Worm (Caenorhabditis elegans) whole organism, L1 larva: Measurements from ENCODE around the gene K09A11.1.
A peak's percentile ranks its signal among the peaks of the same experiment; 100 is the strongest.

Source experiments
- aly-2 ChIP-seq: fragments of 150-350 bp; optimal IDR thresholded peaks from 2 replicates; lab custom pipeline; 2014; ENCODE audit warnings: missing biosample characterization, missing genetic modification characterization
- ama-1 ChIP-seq: fragments of 150-350 bp; optimal IDR thresholded peaks from 2 replicates; lab custom pipeline; 2014
- ceh-82 ChIP-seq, 3 experiments: fragments of 150-350 bp in 1 of 3; sonication (generic microtip) in 2 of 3; optimal IDR thresholded peaks; 2 replicates each; lab custom pipeline; 2014 to 2017; ENCODE audit warnings: missing biosample characterization in 3 of 3, missing genetic modification characterization in 3 of 3
- dsc-1 ChIP-seq: sonication (generic microtip); optimal IDR thresholded peaks from 2 replicates; lab custom pipeline; 2016; ENCODE audit warnings: mild to moderate bottlenecking, missing genetic modification characterization, missing compliant biosample characterization
- elt-3 ChIP-seq, 6 experiments: fragments of 150-350 bp in 1 of 6; sonication (generic microtip); optimal IDR thresholded peaks; 2 replicates each; lab custom pipeline; 2017 to 2018; ENCODE audit warnings: missing biosample characterization in 6 of 6, missing genetic modification characterization in 6 of 6, inconsistent platforms in 1 of 6
- fkh-4 ChIP-seq: sonication (generic microtip); optimal IDR thresholded peaks from 2 replicates; lab custom pipeline; 2016; ENCODE audit warnings: missing compliant biosample characterization, missing genetic modification characterization, borderline replicate concordance
- jun-1 ChIP-seq: fragments of 150-350 bp; optimal IDR thresholded peaks from 2 replicates; lab custom pipeline; 2014; ENCODE audit warnings: missing biosample characterization, missing genetic modification reagents, missing genetic modification characterization
- mdl-1 ChIP-seq, 2 experiments: fragments of 150-350 bp; optimal IDR thresholded peaks; 2 replicates each; lab custom pipeline; 2014 to 2017; ENCODE audit warnings: missing biosample characterization in 2 of 2, missing genetic modification characterization in 2 of 2, inconsistent platforms in 1 of 2
- nhr-237 ChIP-seq: fragments of 150-350 bp; optimal IDR thresholded peaks from 2 replicates; lab custom pipeline; 2014; ENCODE audit warnings: missing biosample characterization, missing genetic modification characterization
- nhr-28 ChIP-seq: fragments of 150-350 bp; optimal IDR thresholded peaks from 2 replicates; lab custom pipeline; 2014; ENCODE audit warnings: missing biosample characterization, missing genetic modification characterization
- skn-1 ChIP-seq: fragments of 150-350 bp; optimal IDR thresholded peaks from 2 replicates; lab custom pipeline; 2014; ENCODE audit warnings: missing biosample characterization, missing genetic modification characterization
- snpc-4 ChIP-seq: fragments of 150-350 bp; optimal IDR thresholded peaks from 2 replicates; lab custom pipeline; 2014; ENCODE audit warnings: missing biosample characterization, missing genetic modification characterization

- no peak for TF ChIP-seq jun-1 (tag; lab: Kevin White, UChicago)
- TF ChIP-seq skn-1 (tag; lab: Kevin White, UChicago): no peak
- TF ChIP-seq fkh-4 (tag; lab: Kevin White, UChicago): no peak
- TF ChIP-seq mdl-1 (tag; optimal IDR thresholded peaks at IDR 0.05; lab: Kevin White, UChicago): no peak
- no peak for TF ChIP-seq nhr-28 (tag; lab: Kevin White, UChicago)
- TF ChIP-seq aly-2: no peak
- TF ChIP-seq ceh-82 (tag; optimal IDR thresholded peaks at IDR 0.05; lab: Kevin White, UChicago): no peak
- no peak for TF ChIP-seq snpc-4
- TF ChIP-seq nhr-237 (tag; lab: Kevin White, UChicago): no peak
- TF ChIP-seq ama-1: no peak
- no peak for TF ChIP-seq dsc-1 (tag; lab: Kevin White, UChicago)
- peak in 3 of 6 experiments; percentile 35 to 56 (median 48) for TF ChIP-seq elt-3 (tag; optimal IDR thresholded peaks at IDR 0.05; lab: Kevin White, UChicago)
Measured at ce11 chrX:13267230-13267629, 4.9 kb downstream of the K09A11.1 start, which contains the start of gene cyp-14A1.
